Fruit fly (Drosophila melanogaster): ENCODE measurements around the gene msk.

Gene msk

DNA sequence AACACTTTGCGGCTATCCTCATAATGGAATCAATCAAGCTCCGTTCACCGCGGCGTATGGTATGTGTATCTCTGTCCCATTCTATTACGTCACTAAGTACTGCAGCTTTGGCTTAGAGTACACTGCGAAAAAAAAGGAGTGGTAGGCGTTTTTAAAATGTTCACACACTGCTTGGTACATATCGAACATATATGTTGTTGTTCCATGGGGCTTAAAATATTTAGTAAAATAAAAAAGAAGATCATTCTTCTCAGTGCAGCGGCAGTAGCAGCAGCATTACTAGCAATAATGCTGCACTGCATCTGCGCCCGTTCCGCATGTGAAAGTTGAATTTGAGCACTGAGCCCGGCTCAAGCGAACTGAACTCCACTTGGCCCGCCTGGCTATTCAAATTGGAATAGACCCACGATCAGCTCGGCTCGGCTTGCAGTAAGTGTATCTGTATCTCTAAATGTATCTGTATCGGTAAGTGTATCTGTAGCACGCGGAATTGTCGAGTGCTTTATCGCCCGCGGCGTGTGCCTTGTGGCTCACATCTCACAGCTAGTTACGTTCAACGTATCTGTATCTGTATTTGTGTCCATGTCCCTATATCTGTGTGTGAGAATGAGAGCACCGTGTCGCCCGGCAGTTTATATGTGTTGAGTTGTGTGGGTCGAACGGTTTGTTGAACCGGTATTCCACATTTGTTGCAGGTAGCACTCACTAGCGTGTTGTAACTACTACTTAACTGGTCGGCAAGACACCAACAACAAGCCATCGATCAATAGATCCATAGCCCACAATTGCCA, 37.4 kb downstream of the msk start (continued):
- TF ChIP-seq otp (GFP tag; IDR thresholded peaks at IDR 0.05) (peak; percentile 44; the same call in 1 of the 3 replicates), HmgD (GFP tag; optimal IDR thresholded peaks at IDR 0.05) (no peak), CG10543 (GFP tag; optimal IDR thresholded peaks at IDR 0.05) (no peak), Fer3 (tag; optimal IDR thresholded peaks at IDR 0.05) (peak; percentile 34), CG7745 (tag; optimal IDR thresholded peaks at IDR 0.05) (no peak), sc (optimal IDR thresholded peaks at IDR 0.05) (no peak), sc (GFP tag; optimal IDR thresholded peaks at IDR 0.05) (peak; percentile 1), CG8281 (tag; optimal IDR thresholded peaks at IDR 0.05) (peak; percentile 3), CG16863 (GFP tag; optimal IDR thresholded peaks at IDR 0.05) (peak; percentile 37), CoRest (tag; optimal IDR thresholded peaks at IDR 0.05) (peak; percentile 60), CG15073 (GFP tag; optimal IDR thresholded peaks at IDR 0.05) (no peak), CG17912 (GFP tag; optimal IDR thresholded peaks at IDR 0.05) (no peak), CG13296 (GFP tag; optimal IDR thresholded peaks at IDR 0.05) (peak; percentile 10), Dbx (GFP tag; IDR thresholded peaks at IDR 0.05) (no peak), tgo (GFP tag; IDR thresholded peaks at IDR 0.05) (peak; percentile 55; the same call in 2 of the 3 replicates), CG9876 (GFP tag; optimal IDR thresholded peaks at IDR 0.05) (no peak), CG16815 (GFP tag; optimal IDR thresholded peaks at IDR 0.05) (no peak), CG6175 (GFP tag; IDR thresholded peaks at IDR 0.05) (peak; percentile 53; the same call in 1 of the 3 replicates), Usf (GFP tag; optimal IDR thresholded peaks at IDR 0.05) (no peak), CG6765 (GFP tag; optimal IDR thresholded peaks at IDR 0.05) (no peak), CG12236 (GFP tag; optimal IDR thresholded peaks at IDR 0.05) (peak; percentile 28), CG11085 (GFP tag; IDR thresholded peaks at IDR 0.05) (0 out of 2 replicates have a peak, but pooled peaks have one; percentile 14), CG14050 (GFP tag; IDR thresholded peaks at IDR 0.05) (peak; percentile 57), Opbp (GFP tag; IDR thresholded peaks at IDR 0.05; ENCODE audit: partially characterized antibody) (no peak), CG1602 (GFP tag; optimal IDR thresholded peaks at IDR 0.05) (peak; percentile 41), Drgx (GFP tag; IDR thresholded peaks at IDR 0.05) (peak; percentile 97), CG1603 (tag; optimal IDR thresholded peaks at IDR 0.05) (peak; percentile 63), ash1 (GFP tag; optimal IDR thresholded peaks at IDR 0.05) (no peak), CG34376 (GFP tag; optimal IDR thresholded peaks at IDR 0.05) (no peak), ATbp (GFP tag; optimal IDR thresholded peaks at IDR 0.05) (peak; percentile 58), hb (GFP tag; IDR thresholded peaks at IDR 0.05; ENCODE audit: partially characterized antibody) (no peak), row (GFP tag; IDR thresholded peaks at IDR 0.05) (peak; percentile 63), sima (GFP tag; optimal IDR thresholded peaks at IDR 0.05) (no peak), CG11398 (GFP tag; optimal IDR thresholded peaks at IDR 0.05) (no peak), cg (GFP tag; optimal IDR thresholded peaks at IDR 0.05) (peak; percentile 72), br (optimal IDR thresholded peaks at IDR 0.05) (no peak), crc (GFP tag; optimal IDR thresholded peaks at IDR 0.05) (no peak), dimm (GFP tag; IDR thresholded peaks at IDR 0.05) (no peak), CG12659 (GFP tag; optimal IDR thresholded peaks at IDR 0.05) (peak; percentile 58), CG10209 (GFP tag; optimal IDR thresholded peaks at IDR 0.05) (peak; percentile 58), Jarid2 (GFP tag; optimal IDR thresholded peaks at IDR 0.05) (no peak), PHDP (tag; optimal IDR thresholded peaks at IDR 0.05) (peak; percentile 49), sob (GFP tag; IDR thresholded peaks at IDR 0.05) (peak; percentile 46; the same call in 1 of the 2 replicates), peb (GFP tag; IDR thresholded peaks at IDR 0.05) (no peak; the same call in 1 of the 2 replicates), CG8290 (GFP tag; optimal IDR thresholded peaks at IDR 0.05) (no peak), CG8290 (tag; optimal IDR thresholded peaks at IDR 0.05) (no peak), CG32532 (GFP tag; IDR thresholded peaks at IDR 0.05) (no peak), twi (tag; optimal IDR thresholded peaks at IDR 0.05) (no peak), CG12299 (tag; optimal IDR thresholded peaks at IDR 0.05) (no peak), CG9817 (tag; optimal IDR thresholded peaks at IDR 0.05) (peak; percentile 20)

Measured in whole organism, embryonic.